Worm (Caenorhabditis elegans) whole organism, early embryonic: Measurements from ENCODE around the gene T27E7.1.
"Not testable (repeated sequence)": the region's sequence is repeated elsewhere in the genome, so short reads cannot be mapped to it uniquely, and the experiment has no call there.

Experiments
- F13C5.2 ChIP-seq: sonication (generic microtip); optimal IDR thresholded peaks from 2 replicates; lab custom pipeline; 2017; ENCODE audit warnings: mild to moderate bottlenecking, missing genetic modification characterization, inconsistent platforms, missing compliant biosample characterization
- ama-1 ChIP-seq: fragments of 150-350 bp; optimal IDR thresholded peaks from 2 replicates; lab custom pipeline; 2014
- ceh-13 ChIP-seq: fragments of 200-800 bp; sonication (Bioruptor generic); optimal IDR thresholded peaks from 2 replicates; lab custom pipeline; 2018; ENCODE audit warnings: mild to moderate bottlenecking, missing genetic modification characterization, missing compliant biosample characterization
- ceh-36 ChIP-seq: sonication (generic microtip); optimal IDR thresholded peaks from 2 replicates; lab custom pipeline; 2016; ENCODE audit warnings: missing genetic modification characterization, inconsistent platforms, missing compliant biosample characterization
- flt-1 ChIP-seq: fragments of 200-800 bp; sonication (Bioruptor generic); IDR thresholded peaks from 2 replicates; pipeline ENCODE4 v1.3.6; 2022; ENCODE audit warnings: missing genetic modification characterization, missing compliant biosample characterization
- hmg-4 ChIP-seq: fragments of 200-800 bp; sonication (Bioruptor generic); optimal IDR thresholded peaks from 2 replicates; lab custom pipeline; 2018; ENCODE audit warnings: mild to moderate bottlenecking, missing genetic modification characterization, missing compliant biosample characterization
- pes-1 ChIP-seq: fragments of 200-800 bp; sonication (Bioruptor generic); IDR thresholded peaks from 2 replicates; pipeline ENCODE4 v1.3.6; 2022; ENCODE audit warnings: missing genetic modification reagents, missing genetic modification characterization, missing compliant biosample characterization
- sea-1 ChIP-seq: fragments of 200-800 bp; sonication (Bioruptor generic); conservative IDR thresholded peaks from 2 replicates; pipeline ENCODE4 v1.3.6; 2022; ENCODE audit warnings: missing genetic modification characterization, missing compliant biosample characterization
- tbx-11 ChIP-seq: fragments of 200-800 bp; sonication (Bioruptor generic); IDR thresholded peaks from 2 replicates; pipeline ENCODE4 v1.3.6; 2022; ENCODE audit warnings: missing genetic modification characterization, missing compliant biosample characterization
- tbx-37 ChIP-seq: fragments of 200-800 bp; sonication (Bioruptor generic); conservative IDR thresholded peaks from 2 replicates; pipeline ENCODE4 v1.3.6; 2022; ENCODE audit warnings: missing genetic modification reagents, missing genetic modification characterization, missing compliant biosample characterization
- tra-4 ChIP-seq: sonication (generic microtip); optimal IDR thresholded peaks from 2 replicates; lab custom pipeline; 2017; ENCODE audit warnings: missing genetic modification characterization, missing compliant biosample characterization

DNA sequence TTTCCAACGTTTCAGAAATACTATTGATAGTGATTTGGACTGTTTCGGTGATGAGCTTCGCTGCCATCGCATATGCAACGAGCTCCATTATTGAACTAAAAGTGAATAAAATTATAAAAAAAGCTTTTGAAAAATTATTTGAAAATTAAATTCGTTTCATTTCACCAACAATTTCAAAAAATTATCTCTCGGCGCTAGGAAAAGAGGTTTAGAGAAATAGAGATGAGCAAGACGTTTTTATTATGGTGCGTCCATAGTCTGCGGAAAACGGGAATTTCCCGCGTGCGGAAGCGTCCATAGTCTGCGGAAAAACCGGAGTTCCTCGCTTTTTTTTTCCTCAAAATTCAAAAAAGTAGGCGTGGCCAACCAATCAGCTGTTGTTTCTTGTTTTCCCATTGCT is 32.3 kb downstream of the T27E7.1 start, which contains the start of gene pals-30:
- TF ChIP-seq tbx-37; tbx-11; ceh-36 (tag; lab: Kevin White, UChicago); hmg-4 (GFP tag; lab: Kevin White, UChicago); flt-1 (GFP tag; lab: Robert Waterston, UW); pes-1 (GFP tag; lab: Robert Waterston, UW); ama-1; ceh-13 (GFP tag; lab: Kevin White, UChicago); sea-1; tra-4; F13C5.2 (tag; lab: Kevin White, UChicago): not testable (repeated sequence)
